Fruit fly (Drosophila melanogaster) whole organism, adult: ENCODE measurements around the gene CG13313.
A peak's percentile ranks its signal among the peaks of the same experiment; 100 is the strongest.

Source experiments
- CG11617 ChIP-seq: fragments of 200-800 bp; sonication (Bioruptor generic); optimal IDR thresholded peaks from 2 replicates; lab custom pipeline; 2017; ENCODE audit warnings: mild to moderate bottlenecking, missing biosample characterization, missing genetic modification reagents, missing genetic modification characterization
- CG12768 ChIP-seq: fragments of 200-800 bp; sonication (Bioruptor generic); optimal IDR thresholded peaks from 2 replicates; lab custom pipeline; 2017; ENCODE audit warnings: missing biosample characterization, missing genetic modification characterization, mild to moderate bottlenecking, moderate library complexity, missing genetic modification reagents
- CG14711 ChIP-seq: fragments of 200-800 bp; sonication (Bioruptor generic); optimal IDR thresholded peaks from 2 replicates; lab custom pipeline; 2018; ENCODE audit warnings: missing biosample characterization, mild to moderate bottlenecking, missing genetic modification characterization, moderate library complexity
- CG1620 ChIP-seq: fragments of 200-800 bp; sonication (Bioruptor generic); optimal IDR thresholded peaks from 2 replicates; lab custom pipeline; 2016; ENCODE audit warnings: missing biosample characterization, missing genetic modification characterization
- CG33017 ChIP-seq: fragments of 200-800 bp; sonication (Bioruptor generic); optimal IDR thresholded peaks from 2 replicates; lab custom pipeline; 2018; ENCODE audit warnings: missing biosample characterization, mild to moderate bottlenecking, missing genetic modification characterization, moderate library complexity
- CG5204 ChIP-seq: fragments of 200-800 bp; sonication (Bioruptor generic); optimal IDR thresholded peaks from 2 replicates; lab custom pipeline; 2016; ENCODE audit warnings: missing biosample characterization, missing genetic modification characterization
- CG7045 ChIP-seq: fragments of 200-800 bp; sonication (Bioruptor generic); optimal IDR thresholded peaks from 2 replicates; lab custom pipeline; 2017; ENCODE audit warnings: missing biosample characterization, mild to moderate bottlenecking, missing genetic modification characterization
- CG7101 ChIP-seq: fragments of 200-800 bp; sonication (Bioruptor generic); optimal IDR thresholded peaks from 2 replicates; lab custom pipeline; 2018; ENCODE audit warnings: missing biosample characterization, mild to moderate bottlenecking, missing genetic modification characterization, moderate library complexity
- Clk ChIP-seq: fragments of 200-800 bp; sonication (Bioruptor generic); optimal IDR thresholded peaks from 2 replicates; lab custom pipeline; 2017; ENCODE audit warnings: missing biosample characterization, missing genetic modification characterization
- Crg-1 ChIP-seq: fragments of 200-800 bp; sonication (Bioruptor generic); optimal IDR thresholded peaks from 2 replicates; lab custom pipeline; 2016; ENCODE audit warnings: missing biosample characterization, missing genetic modification characterization
- Hr96 ChIP-seq: fragments of 200-800 bp; sonication (Bioruptor generic); optimal IDR thresholded peaks from 2 replicates; lab custom pipeline; 2016; ENCODE audit warnings: missing biosample characterization, missing genetic modification characterization
- Mnt ChIP-seq: fragments of 200-800 bp; sonication (Bioruptor generic); optimal IDR thresholded peaks from 2 replicates; lab custom pipeline; 2016; ENCODE audit warnings: missing biosample characterization, mild to moderate bottlenecking, missing genetic modification characterization
- bab1 ChIP-seq: fragments of 200-800 bp; sonication (Bioruptor generic); optimal IDR thresholded peaks from 3 replicates; lab custom pipeline; 2019; ENCODE audit warnings: missing biosample characterization, mild to moderate bottlenecking, missing genetic modification characterization, moderate library complexity
- cic ChIP-seq: fragments of 200-800 bp; sonication (Bioruptor generic); optimal IDR thresholded peaks from 2 replicates; lab custom pipeline; 2017; ENCODE audit warnings: missing biosample characterization, mild to moderate bottlenecking, missing genetic modification characterization, moderate library complexity
- cnc ChIP-seq, 2 experiments: fragments of >200 bp; optimal IDR thresholded peaks; 2 replicates each; lab custom pipeline; 2017
- kay ChIP-seq: fragments of 200-800 bp; sonication (Bioruptor generic); peaks from one replicate; lab custom pipeline; 2016; ENCODE audit warnings: missing biosample characterization, missing genetic modification characterization, borderline replicate concordance
- ovo ChIP-seq: fragments of 200-800 bp; sonication (Bioruptor generic); optimal IDR thresholded peaks from 2 replicates; lab custom pipeline; 2016; ENCODE audit warnings: missing biosample characterization, missing genetic modification characterization
- pad ChIP-seq: fragments of 200-800 bp; sonication (Bioruptor generic); optimal IDR thresholded peaks from 3 replicates; lab custom pipeline; 2017; ENCODE audit warnings: missing biosample characterization, missing genetic modification characterization, mild to moderate bottlenecking, moderate library complexity, missing genetic modification reagents
- tj ChIP-seq: fragments of 200-800 bp; sonication (Bioruptor generic); optimal IDR thresholded peaks from 3 replicates; lab custom pipeline; 2017; ENCODE audit warnings: missing biosample characterization, mild to moderate bottlenecking, missing genetic modification characterization, moderate library complexity
- toe ChIP-seq: fragments of 200-800 bp; sonication (Bioruptor generic); optimal IDR thresholded peaks from 2 replicates; lab custom pipeline; 2016; ENCODE audit warnings: missing biosample characterization, missing genetic modification characterization

The CG13313 gene

dm6 chr3L:8974478-8975477 is 16.1 kb downstream of the CG13313 start, which contains the start of the genes pix and Srp68:
pix (minus strand) TSS chr3L:8974765.
Srp68 (plus strand) TSS chr3L:8975046.
- TF ChIP-seq toe (GFP tag; lab: Kevin White, UChicago) (no peak), cnc (optimal IDR thresholded peaks at IDR 0.05; lab: Kevin White, UChicago) (no peak), CG5204 (GFP tag; lab: Kevin White, UChicago) (no peak), CG7045 (GFP tag; lab: Kevin White, UChicago) (peak; percentile 70), Mnt (peak; percentile 82), CG14711 (tag; lab: Kevin White, UChicago) (peak; percentile 73), pad (GFP tag; lab: Kevin White, UChicago) (peak; percentile 82), Clk (GFP tag; lab: Kevin White, UChicago) (peak; percentile 58), Hr96 (GFP tag; lab: Kevin White, UChicago) (no peak), bab1 (GFP tag; lab: Kevin White, UChicago) (peak; percentile 54), kay (GFP tag; lab: Kevin White, UChicago) (no peak), CG7101 (tag; lab: Kevin White, UChicago) (peak; percentile 80), tj (GFP tag; lab: Kevin White, UChicago) (peak; percentile 58), CG12768 (GFP tag; lab: Kevin White, UChicago) (peak; percentile 78), ovo (peak; percentile 74), CG1620 (peak; percentile 70), CG33017 (tag; lab: Kevin White, UChicago) (peak; percentile 62), Crg-1 (peak; percentile 86), CG11617 (GFP tag; lab: Kevin White, UChicago) (peak; percentile 90), cic (GFP tag; lab: Kevin White, UChicago) (peak; percentile 55)

dm6 chr3L:8978678-8979413 is 20.2 kb downstream of the CG13313 start:
- TF ChIP-seq cic (GFP tag; lab: Kevin White, UChicago) (peak; percentile 98), CG1620 (no peak), CG14711 (tag; lab: Kevin White, UChicago) (peak; percentile 51), Crg-1 (peak; percentile 20), CG11617 (GFP tag; lab: Kevin White, UChicago) (peak; percentile 36), CG12768 (GFP tag; lab: Kevin White, UChicago) (peak; percentile 31), Hr96 (GFP tag; lab: Kevin White, UChicago) (no peak), CG7045 (GFP tag; lab: Kevin White, UChicago) (peak; percentile 53), pad (GFP tag; lab: Kevin White, UChicago) (no peak), CG7101 (tag; lab: Kevin White, UChicago) (peak; percentile 66), Clk (GFP tag; lab: Kevin White, UChicago) (no peak), Mnt (peak; percentile 6), bab1 (GFP tag; lab: Kevin White, UChicago) (peak; percentile 38), tj (GFP tag; lab: Kevin White, UChicago) (peak; percentile 21), toe (GFP tag; lab: Kevin White, UChicago) (no peak), CG33017 (tag; lab: Kevin White, UChicago) (peak; percentile 83)

dm6 chr3L:8979780-8980179 is 21.1 kb downstream of the CG13313 start, which contains the start of gene CG5644:
CG5644 (minus strand) TSS chr3L:8979880.
- TF ChIP-seq tj (GFP tag; lab: Kevin White, UChicago) (peak; percentile 0), pad (GFP tag; lab: Kevin White, UChicago) (no peak)

DNA sequence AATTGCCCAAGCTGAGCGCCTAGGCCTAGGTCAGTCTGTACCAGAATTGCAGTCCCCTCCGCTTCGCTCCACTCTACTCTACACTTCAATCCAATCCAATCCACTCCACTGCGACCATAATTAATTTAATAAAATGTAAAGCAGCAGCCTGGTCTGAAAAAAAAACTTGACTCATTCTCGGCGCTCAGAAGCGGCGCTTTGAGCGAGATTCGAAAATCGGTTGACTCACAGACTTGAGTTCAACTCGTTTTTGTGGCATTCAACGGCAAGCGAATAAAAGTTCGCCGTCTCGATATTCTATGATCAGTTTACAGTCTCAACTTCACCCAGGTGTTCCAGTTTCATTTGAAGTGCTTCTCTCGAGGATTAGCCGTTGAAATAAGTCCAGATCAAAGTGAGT is 22.8 kb downstream of the CG13313 start, which contains the start of gene CG13314:
Gene CG13314 (plus strand): TSS at position 301 of the 400 bp plus-strand sequence.
- TF ChIP-seq CG33017 (tag; lab: Kevin White, UChicago), result no peak
- no peak for TF ChIP-seq cic (GFP tag; lab: Kevin White, UChicago)
- TF ChIP-seq CG11617 (GFP tag; lab: Kevin White, UChicago), result no peak
- TF ChIP-seq CG7045 (GFP tag; lab: Kevin White, UChicago), result no peak
- TF ChIP-seq CG14711 (tag; lab: Kevin White, UChicago), result no peak
- no peak for TF ChIP-seq CG12768 (GFP tag; lab: Kevin White, UChicago)
- no peak for TF ChIP-seq Hr96 (GFP tag; lab: Kevin White, UChicago)
- TF ChIP-seq bab1 (GFP tag; lab: Kevin White, UChicago), result no peak
- no peak for TF ChIP-seq CG7101 (tag; lab: Kevin White, UChicago)
- no peak for TF ChIP-seq ovo
- TF ChIP-seq toe (GFP tag; lab: Kevin White, UChicago), result no peak
- TF ChIP-seq Crg-1, result no peak
- no peak for TF ChIP-seq CG1620
- no peak for TF ChIP-seq kay (GFP tag; lab: Kevin White, UChicago)

dm6 chr3L:8982044-8982443 is 23.4 kb downstream of the CG13313 start:
- no peak for TF ChIP-seq CG11617 (GFP tag; lab: Kevin White, UChicago)
- no peak for TF ChIP-seq pad (GFP tag; lab: Kevin White, UChicago)
- TF ChIP-seq CG33017 (tag; lab: Kevin White, UChicago), result no peak
